Fruit fly (Drosophila melanogaster): ENCODE data around the gene eys.

Gene eys

DNA sequence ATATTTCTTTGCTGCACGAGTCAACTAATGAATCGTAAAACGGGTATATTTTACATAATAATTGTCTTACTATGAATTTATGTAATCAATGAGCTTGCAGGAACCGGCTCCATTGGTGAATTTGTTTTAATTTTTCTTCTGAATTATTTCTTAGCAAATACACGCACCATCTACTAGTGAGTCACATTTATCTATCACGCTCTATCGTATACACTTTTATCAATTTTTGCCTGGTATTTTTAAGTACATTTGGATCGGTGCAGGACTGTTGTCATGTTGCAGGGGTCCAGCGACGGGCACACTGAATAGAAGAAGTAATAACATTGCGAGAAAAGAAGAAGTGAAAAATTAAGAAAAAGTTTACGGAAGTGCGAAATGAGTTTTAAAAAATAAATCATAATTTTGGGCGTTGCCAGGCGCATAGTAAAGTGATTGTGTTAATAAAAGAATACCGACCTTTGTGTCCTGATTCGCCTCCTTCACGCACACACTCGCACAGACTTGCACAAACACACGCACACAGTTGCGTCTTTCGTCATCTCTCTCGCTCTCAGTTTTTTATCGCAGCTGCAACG, 53.7 kb downstream of the eys start, which contains the start of the genes Rab5 and Axud1:
Gene Rab5, minus strand, starts transcription at position 197 of the 575 bp plus-strand sequence.
Gene Axud1, plus strand, starts transcription at position 269 of the 575 bp plus-strand sequence.
- no peak for TF ChIP-seq rn (GFP tag; IDR thresholded peaks at IDR 0.05)
- no peak for TF ChIP-seq CG14655 (GFP tag; optimal IDR thresholded peaks at IDR 0.05)
- no peak for TF ChIP-seq CG8301 (tag; optimal IDR thresholded peaks at IDR 0.05)
- TF ChIP-seq CG8159 (tag; optimal IDR thresholded peaks at IDR 0.05) = no peak
- no peak for TF ChIP-seq CG10348 (GFP tag; IDR thresholded peaks at IDR 0.05)
- peak; percentile 58; the same call in 1 of the 2 replicates for TF ChIP-seq Ets98B (GFP tag; IDR thresholded peaks at IDR 0.05)
- peak; percentile 7 for TF ChIP-seq CG34367 (tag; optimal IDR thresholded peaks at IDR 0.05)
- TF ChIP-seq fd96Ca (GFP tag; IDR thresholded peaks at IDR 0.05) = peak; percentile 38; the same call in 1 of the 3 replicates
- no peak for TF ChIP-seq CG13204 (GFP tag; optimal IDR thresholded peaks at IDR 0.05)
- peak; percentile 34; the same call in 1 of the 3 replicates for TF ChIP-seq CG4496 (GFP tag; IDR thresholded peaks at IDR 0.05)
- TF ChIP-seq EcR (GFP tag; optimal IDR thresholded peaks at IDR 0.05) = no peak
- TF ChIP-seq CG32121 (GFP tag; IDR thresholded peaks at IDR 0.05) = peak; percentile 53; the same call in 1 of the 2 replicates
- peak; percentile 56; the same call in 1 of the 2 replicates for TF ChIP-seq CG12605 (GFP tag; IDR thresholded peaks at IDR 0.05)
- no peak for TF ChIP-seq CG17806 (tag; optimal IDR thresholded peaks at IDR 0.05)
- TF ChIP-seq CG9948 (tag; optimal IDR thresholded peaks at IDR 0.05) = no peak
- TF ChIP-seq Pif1A (GFP tag; optimal IDR thresholded peaks at IDR 0.05) = no peak
- no peak for TF ChIP-seq gl (tag; optimal IDR thresholded peaks at IDR 0.05)
- TF ChIP-seq D1 (tag; optimal IDR thresholded peaks at IDR 0.05) = no peak
- no peak for TF ChIP-seq CG15710 (tag; optimal IDR thresholded peaks at IDR 0.05)
- TF ChIP-seq Pif1B (GFP tag; optimal IDR thresholded peaks at IDR 0.05) = no peak
- TF ChIP-seq Snoo (tag; optimal IDR thresholded peaks at IDR 0.05) = peak; percentile 8

dm6 chr2L:2365655-2366214, 54.3 kb downstream of the eys start:
- TF ChIP-seq gl (tag; optimal IDR thresholded peaks at IDR 0.05) (no peak), CG13204 (GFP tag; optimal IDR thresholded peaks at IDR 0.05) (no peak), CG8159 (tag; optimal IDR thresholded peaks at IDR 0.05) (peak; percentile 51), D1 (tag; optimal IDR thresholded peaks at IDR 0.05) (no peak), CG10348 (GFP tag; IDR thresholded peaks at IDR 0.05) (no peak), CG15710 (tag; optimal IDR thresholded peaks at IDR 0.05) (peak; percentile 39), CG34367 (tag; optimal IDR thresholded peaks at IDR 0.05) (peak; percentile 2), CG32121 (GFP tag; IDR thresholded peaks at IDR 0.05) (no peak), Ets98B (GFP tag; IDR thresholded peaks at IDR 0.05) (no peak; the same call in 1 of the 2 replicates), CG17806 (tag; optimal IDR thresholded peaks at IDR 0.05) (peak; percentile 28), Snoo (tag; optimal IDR thresholded peaks at IDR 0.05) (no peak), Pif1B (GFP tag; optimal IDR thresholded peaks at IDR 0.05) (peak; percentile 25), Pif1A (GFP tag; optimal IDR thresholded peaks at IDR 0.05) (peak; percentile 35), CG12605 (GFP tag; IDR thresholded peaks at IDR 0.05) (no peak), rn (GFP tag; IDR thresholded peaks at IDR 0.05) (no peak), CG14655 (GFP tag; optimal IDR thresholded peaks at IDR 0.05) (peak; percentile 38), CG9948 (tag; optimal IDR thresholded peaks at IDR 0.05) (peak; percentile 41), CG4496 (GFP tag; IDR thresholded peaks at IDR 0.05) (no peak), CG8301 (tag; optimal IDR thresholded peaks at IDR 0.05) (peak; percentile 20), fd96Ca (GFP tag; IDR thresholded peaks at IDR 0.05) (peak; percentile 12; the same call in 1 of the 3 replicates), EcR (GFP tag; optimal IDR thresholded peaks at IDR 0.05) (no peak)

DNA sequence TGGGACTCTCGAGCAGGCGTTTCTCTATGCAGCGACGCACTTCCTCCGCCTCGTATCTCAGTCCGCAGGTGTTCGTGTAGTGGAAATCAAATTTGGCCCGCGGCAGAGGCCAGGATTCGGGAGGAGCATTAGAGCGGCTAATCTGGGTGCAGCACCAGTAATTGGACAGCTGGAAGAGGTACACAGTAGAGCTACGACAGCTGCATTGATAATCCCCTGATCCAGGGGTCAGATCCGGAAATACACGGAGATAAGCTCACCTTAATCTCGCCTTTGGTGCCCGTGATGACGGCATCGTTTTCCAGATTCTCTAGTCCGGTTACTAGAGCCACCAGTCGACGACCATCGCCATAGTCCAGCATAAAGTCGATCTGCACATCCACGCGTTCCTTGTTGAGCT, 58.9 kb downstream of the eys start:
- TF ChIP-seq fd96Ca (GFP tag; IDR thresholded peaks at IDR 0.05) = no peak
- no peak for TF ChIP-seq CG12605 (GFP tag; IDR thresholded peaks at IDR 0.05)
- TF ChIP-seq Pif1B (GFP tag; optimal IDR thresholded peaks at IDR 0.05) = no peak

DNA sequence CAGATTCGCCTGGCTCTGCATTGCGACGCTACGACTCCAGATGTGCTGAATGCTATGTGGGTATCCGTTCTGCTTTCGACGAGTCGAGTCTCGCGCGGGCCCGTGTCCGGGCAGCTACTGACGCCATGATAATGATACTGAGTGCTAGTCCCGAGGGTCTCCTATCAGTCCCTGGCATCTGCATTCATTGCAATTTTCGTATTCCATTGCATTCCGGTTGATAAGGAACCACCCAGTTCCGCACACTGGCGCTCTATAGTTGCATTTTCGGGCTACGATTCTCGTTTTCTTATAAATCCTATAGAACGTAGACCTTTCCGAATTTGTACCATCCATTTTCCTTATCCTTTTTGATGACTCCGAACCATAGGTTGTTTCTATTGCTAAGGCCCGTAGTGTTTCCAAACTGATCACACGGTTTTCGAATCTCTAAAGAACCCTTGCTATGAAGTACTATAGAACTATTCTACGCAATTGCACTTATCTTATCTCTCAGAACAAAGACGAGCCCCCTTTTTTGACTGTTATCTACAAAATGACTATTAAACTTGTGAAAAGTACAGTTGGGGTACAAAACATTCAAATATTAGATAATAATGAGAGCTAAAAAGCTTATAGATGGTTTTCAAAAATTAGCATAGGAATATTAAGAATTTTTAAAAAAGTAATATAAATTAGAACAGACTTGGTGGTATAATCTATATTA, 60.1 kb downstream of the eys start, which contains the start of gene CG3597:
Gene CG3597, minus strand, starts transcription at position 119 of the 706 bp plus-strand sequence.
- TF ChIP-seq CG32121 (GFP tag; IDR thresholded peaks at IDR 0.05) (no peak), CG8159 (tag; optimal IDR thresholded peaks at IDR 0.05) (no peak), Ets98B (GFP tag; IDR thresholded peaks at IDR 0.05) (no peak), CG9948 (tag; optimal IDR thresholded peaks at IDR 0.05) (no peak), CG34367 (tag; optimal IDR thresholded peaks at IDR 0.05) (no peak), CG13204 (GFP tag; optimal IDR thresholded peaks at IDR 0.05) (no peak), D1 (tag; optimal IDR thresholded peaks at IDR 0.05) (no peak), CG14655 (GFP tag; optimal IDR thresholded peaks at IDR 0.05) (no peak), CG12605 (GFP tag; IDR thresholded peaks at IDR 0.05) (no peak), fd96Ca (GFP tag; IDR thresholded peaks at IDR 0.05) (no peak), gl (tag; optimal IDR thresholded peaks at IDR 0.05) (no peak), EcR (GFP tag; optimal IDR thresholded peaks at IDR 0.05) (no peak), rn (GFP tag; IDR thresholded peaks at IDR 0.05) (no peak), CG8301 (tag; optimal IDR thresholded peaks at IDR 0.05) (no peak), CG4496 (GFP tag; IDR thresholded peaks at IDR 0.05) (no peak), Pif1A (GFP tag; optimal IDR thresholded peaks at IDR 0.05) (no peak), CG15710 (tag; optimal IDR thresholded peaks at IDR 0.05) (no peak), Pif1B (GFP tag; optimal IDR thresholded peaks at IDR 0.05) (no peak), CG10348 (GFP tag; IDR thresholded peaks at IDR 0.05) (no peak)

dm6 chr2L:2372112-2372449, 60.6 kb downstream of the eys start:
- no peak for TF ChIP-seq EcR (GFP tag; optimal IDR thresholded peaks at IDR 0.05)
- no peak for TF ChIP-seq CG13204 (GFP tag; optimal IDR thresholded peaks at IDR 0.05)
- no peak for TF ChIP-seq CG34367 (tag; optimal IDR thresholded peaks at IDR 0.05)
- no peak for TF ChIP-seq CG9948 (tag; optimal IDR thresholded peaks at IDR 0.05)
- TF ChIP-seq Snoo (tag; optimal IDR thresholded peaks at IDR 0.05) = no peak
- no peak for TF ChIP-seq CG14655 (GFP tag; optimal IDR thresholded peaks at IDR 0.05)
- TF ChIP-seq CG15710 (tag; optimal IDR thresholded peaks at IDR 0.05) = no peak
- no peak for TF ChIP-seq Ets98B (GFP tag; IDR thresholded peaks at IDR 0.05)

Measured in whole organism, pupa.